Fruit fly (Drosophila melanogaster) whole organism: Measurements from ENCODE around the gene NPFR.

Experiments used
- CG8478 ChIP-seq: fragments of >200 bp; optimal IDR thresholded peaks from 2 replicates; lab custom pipeline; 2018; ENCODE audit warnings: inconsistent platforms
- Dll ChIP-seq: fragments of >200 bp; optimal IDR thresholded peaks from 2 replicates; lab custom pipeline; 2017
- EcR ChIP-seq, 2 experiments: fragments of >200 bp; optimal IDR thresholded peaks; 2 replicates each; lab custom pipeline; 2017; ENCODE audit warnings: missing biosample characterization in 2 of 2, missing genetic modification characterization in 2 of 2, missing genetic modification reagents in 2 of 2
- usp ChIP-seq: fragments of >200 bp; optimal IDR thresholded peaks from 2 replicates; lab custom pipeline; 2017; ENCODE audit warnings: missing biosample characterization, missing genetic modification characterization, mixed read lengths

DNA sequence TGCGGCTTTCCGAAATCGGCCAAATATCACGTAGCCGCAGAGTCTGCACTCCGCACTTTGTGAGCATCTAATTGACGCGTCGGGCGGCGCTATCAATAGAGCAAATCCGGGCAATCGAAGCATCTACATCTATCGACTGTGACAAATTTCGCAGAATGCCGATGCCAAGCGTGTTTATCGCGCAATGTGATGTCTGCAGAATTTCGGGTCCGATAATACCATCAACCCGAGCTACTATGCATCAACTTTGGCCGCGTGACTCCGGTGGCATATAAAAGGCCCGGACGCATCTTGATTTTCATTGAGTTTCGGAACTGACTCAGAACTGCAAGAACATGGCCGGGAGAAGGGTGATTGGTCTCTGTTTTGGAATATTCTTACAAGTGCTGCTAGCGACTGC, 19.9 kb upstream of the NPFR start, which contains the start of gene CG1077:
- no peak for TF ChIP-seq usp (GFP tag; lab: Kevin White, UChicago)
- TF ChIP-seq EcR (GFP tag; optimal IDR thresholded peaks at IDR 0.05; lab: Kevin White, UChicago): no peak
- TF ChIP-seq CG8478 (lab: Kevin White, UChicago): no peak
- no peak for TF ChIP-seq Dll
